Worm (Caenorhabditis elegans) whole organism, midembryonic: ENCODE measurements around the gene T19C3.7.
A peak's percentile ranks its signal among the peaks of the same experiment; 100 is the strongest.

Experiments used
- T22C8.4 ChIP-seq: fragments of 200-800 bp; sonication (Bioruptor generic); IDR thresholded peaks from 2 replicates; pipeline ENCODE4 v1.3.6; 2022; ENCODE audit warnings: missing genetic modification characterization, missing compliant biosample characterization
- flt-1 ChIP-seq: fragments of 200-800 bp; sonication (Bioruptor generic); IDR thresholded peaks from 2 replicates; pipeline ENCODE4 v1.3.6; 2022; ENCODE audit warnings: missing genetic modification characterization, missing compliant biosample characterization
- med-1 ChIP-seq: sonication (generic microtip); optimal IDR thresholded peaks from 2 replicates; lab custom pipeline; 2017; ENCODE audit warnings: missing genetic modification characterization, mild to moderate bottlenecking, missing compliant biosample characterization, antibody characterized with exemption, missing genetic modification reagents; ENCODE audit not compliant: insufficient read depth
- ref-1 ChIP-seq: fragments of 200-800 bp; sonication (Bioruptor generic); conservative IDR thresholded peaks from 2 replicates; pipeline ENCODE4 v1.3.6; 2022; ENCODE audit warnings: missing genetic modification reagents, missing genetic modification characterization, missing compliant biosample characterization
- ztf-23 ChIP-seq: fragments of 200-800 bp; sonication (Bioruptor generic); IDR thresholded peaks from 2 replicates; pipeline ENCODE4 v1.3.6; 2022; ENCODE audit warnings: missing genetic modification reagents, missing genetic modification characterization, missing compliant biosample characterization

DNA sequence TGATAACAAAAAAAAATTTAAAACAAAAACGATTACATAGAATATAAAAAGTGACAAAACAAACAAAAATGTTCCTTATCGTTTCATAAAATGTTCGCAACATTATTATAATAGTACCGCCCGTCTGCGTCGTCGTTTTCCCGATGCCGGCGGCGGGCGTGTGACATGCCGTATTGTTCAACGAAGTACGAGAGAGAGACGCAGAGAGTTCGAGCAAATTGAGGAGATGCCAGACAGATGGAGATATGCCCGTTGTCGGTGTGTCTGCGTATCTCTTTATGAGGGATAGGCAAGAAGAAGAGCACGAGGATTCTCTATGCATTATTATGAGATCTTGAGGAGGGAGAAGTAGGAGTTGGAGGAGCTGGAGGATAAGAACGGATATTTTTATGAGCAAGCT is 12.2 kb downstream of the T19C3.7 start:
- TF ChIP-seq flt-1 = peak; percentile 65; the same call in 1 of the 2 replicates
- peak; percentile 45; the same call in 1 of the 2 replicates for TF ChIP-seq ztf-23
- no peak for TF ChIP-seq T22C8.4 (GFP tag; lab: Robert Waterston, UW)
- TF ChIP-seq med-1 (GFP tag; lab: Kevin White, UChicago) = no peak
- TF ChIP-seq ref-1 (GFP tag; lab: Robert Waterston, UW) = no peak
